Fruit fly (Drosophila melanogaster) whole organism, embryonic: ENCODE measurements around the gene eIF3l.

ENCODE experiments used
- Ada2b ChIP-seq: fragments of 200-800 bp; sonication (Bioruptor generic); IDR thresholded peaks from 2 replicates; pipeline ENCODE4 v1.3.6; 2022; ENCODE audit warnings: missing biosample characterization, missing genetic modification characterization
- Adf1 ChIP-seq: fragments of 200-800 bp; sonication (Bioruptor generic); IDR thresholded peaks from 2 replicates; pipeline ENCODE4 v1.3.6; 2022; ENCODE audit warnings: missing biosample characterization, missing genetic modification characterization
- Bteb2 ChIP-seq: fragments of 200-800 bp; sonication (Bioruptor generic); optimal IDR thresholded peaks from 2 replicates; lab custom pipeline; 2016; ENCODE audit warnings: missing biosample characterization, missing genetic modification characterization
- CG10366 ChIP-seq: fragments of 200-800 bp; sonication (Bioruptor generic); IDR thresholded peaks from 2 replicates; pipeline ENCODE4 v1.3.6; 2022; ENCODE audit warnings: missing biosample characterization, missing genetic modification characterization
- CG10462 ChIP-seq: fragments of 200-800 bp; sonication (Bioruptor generic); optimal IDR thresholded peaks from 2 replicates; lab custom pipeline; 2016; ENCODE audit warnings: missing biosample characterization, missing genetic modification characterization
- CG11093 ChIP-seq: fragments of 200-800 bp; sonication (Bioruptor generic); IDR thresholded peaks from 3 replicates; pipeline ENCODE4 v1.3.6; 2022; ENCODE audit warnings: missing biosample characterization, missing genetic modification characterization
- CG11504 ChIP-seq: fragments of 200-800 bp; sonication (Bioruptor generic); optimal IDR thresholded peaks from 3 replicates; lab custom pipeline; 2019; ENCODE audit warnings: missing biosample characterization, mild to moderate bottlenecking, missing genetic modification characterization, moderate library complexity
- CG14710 ChIP-seq: fragments of 200-800 bp; sonication (Bioruptor generic); optimal IDR thresholded peaks from 3 replicates; lab custom pipeline; 2019; ENCODE audit warnings: missing biosample characterization, mild to moderate bottlenecking, missing genetic modification characterization, moderate library complexity
- CG15073 ChIP-seq: fragments of 200-800 bp; sonication (Bioruptor generic); optimal IDR thresholded peaks from 2 replicates; lab custom pipeline; 2016; ENCODE audit warnings: missing biosample characterization, missing genetic modification characterization
- CG17328 ChIP-seq: fragments of 200-800 bp; sonication (Bioruptor generic); IDR thresholded peaks from 2 replicates; pipeline ENCODE4 v1.3.6; 2022; ENCODE audit warnings: missing biosample characterization, missing genetic modification characterization
- CG17802 ChIP-seq: fragments of 200-800 bp; sonication (Bioruptor generic); optimal IDR thresholded peaks from 2 replicates; lab custom pipeline; 2018; ENCODE audit warnings: missing biosample characterization, mild to moderate bottlenecking, missing genetic modification characterization, moderate library complexity
- CG1832 ChIP-seq: fragments of 200-800 bp; sonication (Bioruptor generic); optimal IDR thresholded peaks from 2 replicates; lab custom pipeline; 2017; ENCODE audit warnings: missing biosample characterization, mild to moderate bottlenecking, missing genetic modification characterization, inconsistent platforms
- CG18764 ChIP-seq: fragments of 200-800 bp; sonication (Bioruptor generic); optimal IDR thresholded peaks from 3 replicates; lab custom pipeline; 2016; ENCODE audit warnings: missing biosample characterization, missing genetic modification characterization
- CG2199 ChIP-seq: fragments of 200-800 bp; sonication (Bioruptor generic); IDR thresholded peaks from 3 replicates; pipeline ENCODE4 v1.3.6; 2022; ENCODE audit warnings: missing biosample characterization, missing genetic modification characterization
- CG2889 ChIP-seq: fragments of 200-800 bp; sonication (Bioruptor generic); IDR thresholded peaks from 3 replicates; pipeline ENCODE4 v1.3.6; 2022; ENCODE audit warnings: missing biosample characterization, missing genetic modification characterization
- CG32772 ChIP-seq: fragments of 200-800 bp; sonication (Bioruptor generic); IDR thresholded peaks from 2 replicates; pipeline ENCODE4 v1.3.6; 2022; ENCODE audit warnings: missing biosample characterization, missing genetic modification characterization
- CG4328 ChIP-seq: fragments of 200-800 bp; sonication (Bioruptor generic); optimal IDR thresholded peaks from 3 replicates; lab custom pipeline; 2017; ENCODE audit warnings: missing biosample characterization, missing genetic modification reagents, missing genetic modification characterization
- CG4707 ChIP-seq: fragments of 200-800 bp; sonication (Bioruptor generic); optimal IDR thresholded peaks from 2 replicates; lab custom pipeline; 2018; ENCODE audit warnings: missing biosample characterization, mild to moderate bottlenecking, missing genetic modification characterization, moderate library complexity
- CG6175 ChIP-seq: fragments of 200-800 bp; sonication (Bioruptor generic); IDR thresholded peaks from 3 replicates; pipeline ENCODE4 v1.3.6; 2022; ENCODE audit warnings: missing biosample characterization, missing genetic modification characterization
- CG6813 ChIP-seq: fragments of 200-800 bp; sonication (Bioruptor generic); optimal IDR thresholded peaks from 2 replicates; lab custom pipeline; 2017; ENCODE audit warnings: missing biosample characterization, missing genetic modification characterization, mild to moderate bottlenecking, moderate library complexity, missing genetic modification reagents
- CG8290 ChIP-seq, 3 experiments: fragments of 200-800 bp; sonication (Bioruptor generic); optimal IDR thresholded peaks; 2 replicates each; lab custom pipeline; 2016 to 2019; ENCODE audit warnings: missing biosample characterization in 3 of 3, missing genetic modification characterization in 3 of 3, mild to moderate bottlenecking in 2 of 3, moderate library complexity in 1 of 3
- CG9609 ChIP-seq: fragments of 200-800 bp; sonication (Bioruptor generic); optimal IDR thresholded peaks from 3 replicates; lab custom pipeline; 2016; ENCODE audit warnings: missing biosample characterization, missing genetic modification characterization
- CG9797 ChIP-seq: fragments of 200-800 bp; sonication (Bioruptor generic); optimal IDR thresholded peaks from 3 replicates; lab custom pipeline; 2018; ENCODE audit warnings: missing biosample characterization, mild to moderate bottlenecking, missing genetic modification characterization
- Camta ChIP-seq: fragments of 200-800 bp; sonication (Bioruptor generic); optimal IDR thresholded peaks from 2 replicates; lab custom pipeline; 2016; ENCODE audit warnings: missing biosample characterization, missing genetic modification characterization
- Dbx ChIP-seq: fragments of 200-800 bp; sonication (Bioruptor generic); IDR thresholded peaks from 3 replicates; pipeline ENCODE4 v1.3.6; 2022; ENCODE audit warnings: missing biosample characterization, missing genetic modification characterization
- Doc2 ChIP-seq: fragments of 200-800 bp; sonication (Bioruptor generic); IDR thresholded peaks from 2 replicates; pipeline ENCODE4 v1.3.6; 2022; ENCODE audit warnings: missing biosample characterization, missing genetic modification characterization
- Ets65A ChIP-seq: fragments of 200-800 bp; sonication (Bioruptor generic); peaks from one replicate; lab custom pipeline; 2016; ENCODE audit warnings: missing biosample characterization, missing genetic modification characterization
- Gsc ChIP-seq: fragments of 200-800 bp; sonication (Bioruptor generic); IDR thresholded peaks from 2 replicates; pipeline ENCODE4 v1.3.6; 2022; ENCODE audit warnings: missing biosample characterization, missing genetic modification characterization
- HHEX ChIP-seq: fragments of 200-800 bp; sonication (Bioruptor generic); optimal IDR thresholded peaks from 3 replicates; lab custom pipeline; 2017; ENCODE audit warnings: missing biosample characterization, mild to moderate bottlenecking, missing genetic modification characterization, missing genetic modification reagents
- HmgZ ChIP-seq: fragments of 200-800 bp; sonication (Bioruptor generic); optimal IDR thresholded peaks from 2 replicates; lab custom pipeline; 2018; ENCODE audit warnings: missing biosample characterization, mild to moderate bottlenecking, missing genetic modification characterization
- Hr51 ChIP-seq, 2 experiments: fragments of 200-800 bp; sonication (Bioruptor generic); optimal IDR thresholded peaks; 2 replicates in 1 of 2; 3 replicates in 1 of 2; lab custom pipeline; 2016 to 2018; ENCODE audit warnings: missing biosample characterization in 2 of 2, missing genetic modification characterization in 2 of 2, mild to moderate bottlenecking in 1 of 2, moderate library complexity in 1 of 2
- Jarid2 ChIP-seq: fragments of 200-800 bp; sonication (Bioruptor generic); optimal IDR thresholded peaks from 3 replicates; lab custom pipeline; 2017; ENCODE audit warnings: mild to moderate bottlenecking, missing biosample characterization, missing genetic modification reagents, missing genetic modification characterization
- Lhr ChIP-seq: fragments of 200-800 bp; sonication (Bioruptor generic); optimal IDR thresholded peaks from 3 replicates; lab custom pipeline; 2017; ENCODE audit warnings: mild to moderate bottlenecking, missing biosample characterization, missing genetic modification reagents, missing genetic modification characterization
- PHDP ChIP-seq: fragments of 200-800 bp; sonication (Bioruptor generic); optimal IDR thresholded peaks from 3 replicates; lab custom pipeline; 2018; ENCODE audit warnings: missing biosample characterization, mild to moderate bottlenecking, missing genetic modification characterization, moderate library complexity
- Ravus ChIP-seq: fragments of 200-800 bp; sonication (Bioruptor generic); IDR thresholded peaks from 2 replicates; pipeline ENCODE4 v1.3.6; 2022; ENCODE audit warnings: missing biosample characterization, missing genetic modification characterization
- Taf1 ChIP-seq: fragments of 200-800 bp; sonication (Bioruptor generic); IDR thresholded peaks from 2 replicates; pipeline ENCODE4 v1.3.6; 2022; ENCODE audit warnings: missing biosample characterization, missing genetic modification characterization
- Trl ChIP-seq, 3 experiments: fragments of >200 bp in 2 of 3; fragments of 200-800 bp in 1 of 3; sonication (Bioruptor generic) in 1 of 3; optimal IDR thresholded peaks; 2 replicates in 1 of 3; 3 replicates in 2 of 3; lab custom pipeline; 2016 to 2017; ENCODE audit warnings: missing biosample characterization in 1 of 3, missing genetic modification characterization in 1 of 3
- abd-A ChIP-seq: fragments of 200-800 bp; sonication (Bioruptor generic); optimal IDR thresholded peaks from 3 replicates; lab custom pipeline; 2019; ENCODE audit warnings: missing biosample characterization, mild to moderate bottlenecking, missing genetic modification characterization, moderate library complexity
- ac ChIP-seq: fragments of 200-800 bp; sonication (Bioruptor generic); optimal IDR thresholded peaks from 3 replicates; lab custom pipeline; 2017; ENCODE audit warnings: missing biosample characterization, mild to moderate bottlenecking, missing genetic modification characterization
- btn ChIP-seq: fragments of 200-800 bp; sonication (Bioruptor generic); optimal IDR thresholded peaks from 2 replicates; lab custom pipeline; 2016; ENCODE audit warnings: missing biosample characterization, missing genetic modification characterization
- cas ChIP-seq: fragments of 200-800 bp; sonication (Bioruptor generic); IDR thresholded peaks from 2 replicates; pipeline ENCODE4 v1.3.6; 2022; ENCODE audit warnings: missing biosample characterization, missing genetic modification characterization
- crp ChIP-seq, 2 experiments: fragments of 200-800 bp; sonication (Bioruptor generic); optimal IDR thresholded peaks; 2 replicates in 1 of 2; 3 replicates in 1 of 2; lab custom pipeline; 2017; ENCODE audit warnings: missing biosample characterization in 2 of 2, missing genetic modification characterization in 2 of 2, mild to moderate bottlenecking in 1 of 2, moderate library complexity in 1 of 2
- esg ChIP-seq: fragments of 200-800 bp; sonication (Bioruptor generic); conservative IDR thresholded peaks from 2 replicates; pipeline ENCODE4 v1.3.6; 2022; ENCODE audit warnings: missing biosample characterization, missing genetic modification characterization
- hbn ChIP-seq: fragments of 200-800 bp; sonication (Bioruptor generic); IDR thresholded peaks from 2 replicates; pipeline ENCODE4 v1.3.6; 2022; ENCODE audit warnings: missing biosample characterization, missing genetic modification characterization; ENCODE audit not compliant: partially characterized antibody
- trem ChIP-seq: fragments of 200-800 bp; optimal IDR thresholded peaks from 3 replicates; lab custom pipeline; 2019; ENCODE audit warnings: missing biosample characterization, mild to moderate bottlenecking, missing genetic modification characterization, moderate library complexity
- vvl ChIP-seq: fragments of 200-800 bp; sonication (Bioruptor generic); IDR thresholded peaks from 2 replicates; pipeline ENCODE4 v1.3.6; 2022; ENCODE audit warnings: missing biosample characterization, missing genetic modification characterization
- zen2 ChIP-seq: fragments of 200-800 bp; sonication (Bioruptor generic); IDR thresholded peaks from 3 replicates; pipeline ENCODE4 v1.3.6; 2022; ENCODE audit warnings: missing biosample characterization, missing genetic modification characterization; ENCODE audit not compliant: partially characterized antibody

Gene eIF3l

dm6 chr3L:12111081-12111958, 34.6 kb downstream of the eIF3l start (continued):
- TF ChIP-seq CG2889 (GFP tag; lab: Robert Waterston, UW) (peak; percentile 51; the same call in 1 of the 3 replicates), crp (GFP tag; optimal IDR thresholded peaks at IDR 0.05; lab: Kevin White, UChicago) (peak in 1 of 2 experiments; percentile 3), Bteb2 (GFP tag; lab: Kevin White, UChicago) (peak; percentile 12), CG6175 (GFP tag; lab: Robert Waterston, UW) (no peak), CG15073 (peak; percentile 27), CG1832 (GFP tag; lab: Kevin White, UChicago) (peak; percentile 16), abd-A (tag; lab: Kevin White, UChicago) (no peak), cas (GFP tag; lab: Robert Waterston, UW) (0 out of 2 replicates have a peak, but pooled peaks have one; percentile 24), Camta (GFP tag; lab: Kevin White, UChicago) (no peak), esg (GFP tag; lab: Robert Waterston, UW) (peak; percentile 74), Trl (optimal IDR thresholded peaks at IDR 0.05; lab: Kevin White, UChicago) (peak; percentile 53 to 75), Trl (GFP tag; optimal IDR thresholded peaks at IDR 0.05; lab: Kevin White, UChicago) (peak; percentile 25), CG4707 (GFP tag; lab: Kevin White, UChicago) (peak; percentile 24), Ada2b (GFP tag; lab: Robert Waterston, UW) (no peak; the same call in 1 of the 2 replicates), HmgZ (tag; lab: Kevin White, UChicago) (peak; percentile 21), CG10462 (GFP tag; lab: Kevin White, UChicago) (peak; percentile 29), CG9609 (GFP tag; lab: Kevin White, UChicago) (peak; percentile 27), Dbx (GFP tag; lab: Robert Waterston, UW) (0 out of 3 replicates have a peak, but pooled peaks have one; percentile 16), Adf1 (no peak), Taf1 (GFP tag; lab: Robert Waterston, UW) (no peak), Hr51 (GFP tag; optimal IDR thresholded peaks at IDR 0.05; lab: Kevin White, UChicago) (peak; percentile 30 to 91), CG14710 (tag; lab: Kevin White, UChicago) (peak; percentile 94), vvl (peak; percentile 79), Doc2 (no peak), CG2199 (GFP tag; lab: Robert Waterston, UW) (peak; percentile 74; the same call in 1 of the 3 replicates), zen2 (GFP tag; lab: Robert Waterston, UW) (no peak), hbn (GFP tag; lab: Robert Waterston, UW) (no peak), Jarid2 (GFP tag; lab: Kevin White, UChicago) (peak; percentile 9), Gsc (no peak), Lhr (GFP tag; lab: Kevin White, UChicago) (peak; percentile 11), Ets65A (GFP tag; lab: Kevin White, UChicago) (peak; percentile 96), CG11504 (tag; lab: Kevin White, UChicago) (peak; percentile 93), CG32772 (GFP tag; lab: Robert Waterston, UW) (peak; percentile 65; the same call in 1 of the 2 replicates), btn (no peak), trem (peak; percentile 91), PHDP (tag; lab: Kevin White, UChicago) (peak; percentile 93), CG17328 (GFP tag; lab: Robert Waterston, UW) (peak; percentile 73), CG17802 (tag; lab: Kevin White, UChicago) (peak; percentile 41), Ravus (GFP tag; lab: Robert Waterston, UW) (no peak; the same call in 1 of the 2 replicates), ac (GFP tag; lab: Kevin White, UChicago) (no peak), CG18764 (GFP tag; lab: Kevin White, UChicago) (peak; percentile 62), CG8290 (GFP tag; optimal IDR thresholded peaks at IDR 0.05; lab: Kevin White, UChicago) (peak; percentile 48), CG8290 (tag; optimal IDR thresholded peaks at IDR 0.05; lab: Kevin White, UChicago) (no peak), CG11093 (no peak), CG9797 (no peak), CG4328 (GFP tag; lab: Kevin White, UChicago) (peak; percentile 57), HHEX (GFP tag; lab: Kevin White, UChicago) (peak; percentile 73), CG10366 (peak; percentile 60), CG6813 (GFP tag; lab: Kevin White, UChicago) (peak; percentile 54)
